Fruit fly (Drosophila melanogaster) whole organism, embryonic: ENCODE measurements around the gene fd96Cb.

Experiments used
- B-H2 ChIP-seq: fragments of 200-800 bp; sonication (Bioruptor generic); optimal IDR thresholded peaks from 2 replicates; lab custom pipeline; 2018; ENCODE audit warnings: missing biosample characterization, mild to moderate bottlenecking, missing genetic modification characterization
- BEAF-32 ChIP-seq: fragments of 200-800 bp; sonication (Bioruptor generic); optimal IDR thresholded peaks from 3 replicates; lab custom pipeline; 2017; ENCODE audit warnings: missing biosample characterization, missing genetic modification characterization, mild to moderate bottlenecking, moderate library complexity, missing genetic modification reagents
- CG13775 ChIP-seq: fragments of 200-800 bp; sonication (Bioruptor generic); optimal IDR thresholded peaks from 3 replicates; lab custom pipeline; 2017; ENCODE audit warnings: missing biosample characterization, mild to moderate bottlenecking, missing genetic modification characterization
- CG14860 ChIP-seq: fragments of 200-800 bp; sonication (Bioruptor generic); IDR thresholded peaks from 3 replicates; pipeline ENCODE4 v1.3.6; 2022; ENCODE audit warnings: missing biosample characterization, missing genetic modification characterization; ENCODE audit not compliant: partially characterized antibody
- CG15479 ChIP-seq: fragments of 200-800 bp; sonication (Bioruptor generic); optimal IDR thresholded peaks from 3 replicates; lab custom pipeline; 2019; ENCODE audit warnings: missing biosample characterization, mild to moderate bottlenecking, missing genetic modification characterization, moderate library complexity
- CG15514 ChIP-seq: fragments of 200-800 bp; sonication (Bioruptor generic); optimal IDR thresholded peaks from 3 replicates; lab custom pipeline; 2017; ENCODE audit warnings: missing biosample characterization, missing genetic modification characterization, mild to moderate bottlenecking, moderate library complexity, missing genetic modification reagents
- CG15696 ChIP-seq: fragments of 200-800 bp; sonication (Bioruptor generic); optimal IDR thresholded peaks from 2 replicates; lab custom pipeline; 2019; ENCODE audit warnings: missing biosample characterization, mild to moderate bottlenecking, missing genetic modification characterization, moderate library complexity
- CG17829 ChIP-seq: fragments of 200-800 bp; optimal IDR thresholded peaks from 2 replicates; lab custom pipeline; 2019; ENCODE audit warnings: missing biosample characterization, mild to moderate bottlenecking, missing genetic modification characterization, moderate library complexity
- CG2116 ChIP-seq: fragments of 200-800 bp; sonication (Bioruptor generic); optimal IDR thresholded peaks from 3 replicates; lab custom pipeline; 2018; ENCODE audit warnings: missing biosample characterization, mild to moderate bottlenecking, missing genetic modification characterization
- CG2120 ChIP-seq: fragments of 200-800 bp; sonication (Bioruptor generic); optimal IDR thresholded peaks from 3 replicates; lab custom pipeline; 2016; ENCODE audit warnings: missing biosample characterization, missing genetic modification characterization
- CG2129 ChIP-seq: fragments of 200-800 bp; sonication (Bioruptor generic); IDR thresholded peaks from 2 replicates; pipeline ENCODE4 v1.3.6; 2022; ENCODE audit warnings: missing biosample characterization, missing genetic modification characterization; ENCODE audit not compliant: partially characterized antibody
- CG34224 ChIP-seq: fragments of 200-800 bp; sonication (Bioruptor generic); IDR thresholded peaks from 3 replicates; pipeline ENCODE4 v1.3.6; 2022; ENCODE audit warnings: missing biosample characterization, missing genetic modification characterization; ENCODE audit not compliant: partially characterized antibody
- CG4328 ChIP-seq: fragments of 200-800 bp; sonication (Bioruptor generic); optimal IDR thresholded peaks from 3 replicates; lab custom pipeline; 2017; ENCODE audit warnings: missing biosample characterization, missing genetic modification reagents, missing genetic modification characterization
- CG4617 ChIP-seq: fragments of 200-800 bp; sonication (Bioruptor generic); optimal IDR thresholded peaks from 3 replicates; lab custom pipeline; 2016; ENCODE audit warnings: missing biosample characterization, missing genetic modification characterization, borderline replicate concordance
- CG7839 ChIP-seq: fragments of 200-800 bp; sonication (Bioruptor generic); optimal IDR thresholded peaks from 3 replicates; lab custom pipeline; 2018; ENCODE audit warnings: missing biosample characterization, mild to moderate bottlenecking, missing genetic modification characterization, moderate library complexity
- CG7928 ChIP-seq: fragments of 200-800 bp; sonication (Bioruptor generic); optimal IDR thresholded peaks from 2 replicates; lab custom pipeline; 2017; ENCODE audit warnings: missing biosample characterization, mild to moderate bottlenecking, missing genetic modification characterization
- CG8478 ChIP-seq: fragments of >200 bp; optimal IDR thresholded peaks from 2 replicates; lab custom pipeline; 2018
- CG8944 ChIP-seq: fragments of 200-800 bp; sonication (Bioruptor generic); optimal IDR thresholded peaks from 3 replicates; lab custom pipeline; 2016; ENCODE audit warnings: missing biosample characterization, missing genetic modification characterization
- D19A ChIP-seq: fragments of 200-800 bp; optimal IDR thresholded peaks from 3 replicates; lab custom pipeline; 2019; ENCODE audit warnings: missing biosample characterization, mild to moderate bottlenecking, missing genetic modification characterization, moderate library complexity
- Dbx ChIP-seq: fragments of 200-800 bp; sonication (Bioruptor generic); IDR thresholded peaks from 3 replicates; pipeline ENCODE4 v1.3.6; 2022; ENCODE audit warnings: missing biosample characterization, missing genetic modification characterization
- Doc3 ChIP-seq: fragments of 200-800 bp; sonication (Bioruptor generic); IDR thresholded peaks from 3 replicates; pipeline ENCODE4 v1.3.6; 2022; ENCODE audit warnings: missing biosample characterization, missing genetic modification characterization; ENCODE audit not compliant: partially characterized antibody
- Dp ChIP-seq: fragments of 200-800 bp; sonication (Bioruptor generic); optimal IDR thresholded peaks from 2 replicates; lab custom pipeline; 2018; ENCODE audit warnings: missing biosample characterization, mild to moderate bottlenecking, missing genetic modification characterization, moderate library complexity
- Hmr ChIP-seq: fragments of 200-800 bp; sonication (Bioruptor generic); optimal IDR thresholded peaks from 3 replicates; lab custom pipeline; 2017; ENCODE audit warnings: mild to moderate bottlenecking, missing biosample characterization, missing genetic modification reagents, missing genetic modification characterization
- Hsf ChIP-seq: fragments of 200-800 bp; sonication (Bioruptor generic); optimal IDR thresholded peaks from 3 replicates; lab custom pipeline; 2016; ENCODE audit warnings: missing biosample characterization, missing genetic modification characterization
- Mad ChIP-seq: fragments of 200-800 bp; sonication (Bioruptor generic); optimal IDR thresholded peaks from 2 replicates; lab custom pipeline; 2016; ENCODE audit warnings: missing biosample characterization, missing genetic modification characterization
- Med ChIP-seq: fragments of 200-800 bp; sonication (Bioruptor generic); peaks from one replicate; lab custom pipeline; 2016; ENCODE audit warnings: missing biosample characterization, missing genetic modification characterization, mild to moderate bottlenecking, inconsistent platforms, moderate library complexity
- Myb ChIP-seq: fragments of 200-800 bp; sonication (Bioruptor generic); optimal IDR thresholded peaks from 2 replicates; lab custom pipeline; 2016; ENCODE audit warnings: missing biosample characterization, missing genetic modification characterization
- NC2β ChIP-seq: fragments of 200-800 bp; sonication (Bioruptor generic); optimal IDR thresholded peaks from 2 replicates; lab custom pipeline; 2016; ENCODE audit warnings: missing biosample characterization, missing genetic modification characterization
- Nf-YC ChIP-seq: fragments of 200-800 bp; optimal IDR thresholded peaks from 3 replicates; lab custom pipeline; 2019; ENCODE audit warnings: missing biosample characterization, mild to moderate bottlenecking, missing genetic modification characterization, moderate library complexity
- Pdp1 ChIP-seq, 2 experiments: fragments of 200-800 bp; sonication (Bioruptor generic); optimal IDR thresholded peaks; 3 replicates each; lab custom pipeline; 2016; ENCODE audit warnings: missing biosample characterization in 2 of 2, missing genetic modification characterization in 2 of 2, mild to moderate bottlenecking in 1 of 2, moderate library complexity in 1 of 2
- Six4 ChIP-seq: fragments of 200-800 bp; sonication (Bioruptor generic); optimal IDR thresholded peaks from 2 replicates; lab custom pipeline; 2016; ENCODE audit warnings: missing biosample characterization, missing genetic modification characterization
- Sry-δ ChIP-seq: fragments of 200-800 bp; sonication (Bioruptor generic); optimal IDR thresholded peaks from 2 replicates; lab custom pipeline; 2016; ENCODE audit warnings: missing biosample characterization, missing genetic modification characterization
- bbx ChIP-seq: fragments of 200-800 bp; sonication (Bioruptor generic); IDR thresholded peaks from 2 replicates; pipeline ENCODE4 v1.3.6; 2022; ENCODE audit warnings: missing biosample characterization, missing genetic modification characterization; ENCODE audit not compliant: partially characterized antibody
- bigmax ChIP-seq: fragments of 200-800 bp; sonication (Bioruptor generic); optimal IDR thresholded peaks from 2 replicates; lab custom pipeline; 2018; ENCODE audit warnings: missing biosample characterization, mild to moderate bottlenecking, missing genetic modification characterization
- crp ChIP-seq, 2 experiments: fragments of 200-800 bp; sonication (Bioruptor generic); optimal IDR thresholded peaks; 2 replicates in 1 of 2; 3 replicates in 1 of 2; lab custom pipeline; 2017; ENCODE audit warnings: missing biosample characterization in 2 of 2, missing genetic modification characterization in 2 of 2, mild to moderate bottlenecking in 1 of 2, moderate library complexity in 1 of 2
- dpn ChIP-seq, 2 experiments: fragments of 200-800 bp; sonication (Bioruptor generic); optimal IDR thresholded peaks; 3 replicates each; lab custom pipeline; 2016; ENCODE audit warnings: missing biosample characterization in 2 of 2, missing genetic modification characterization in 2 of 2
- fru ChIP-seq: fragments of >200 bp; optimal IDR thresholded peaks from 2 replicates; lab custom pipeline; 2017
- hbn ChIP-seq: fragments of 200-800 bp; sonication (Bioruptor generic); IDR thresholded peaks from 2 replicates; pipeline ENCODE4 v1.3.6; 2022; ENCODE audit warnings: missing biosample characterization, missing genetic modification characterization; ENCODE audit not compliant: partially characterized antibody
- ind ChIP-seq: fragments of 200-800 bp; sonication (Bioruptor generic); optimal IDR thresholded peaks from 3 replicates; lab custom pipeline; 2016; ENCODE audit warnings: missing biosample characterization, missing genetic modification characterization
- kah ChIP-seq: fragments of 200-800 bp; sonication (Bioruptor generic); optimal IDR thresholded peaks from 2 replicates; lab custom pipeline; 2018; ENCODE audit warnings: missing biosample characterization, mild to moderate bottlenecking, missing genetic modification characterization
- nmo ChIP-seq: fragments of 200-800 bp; sonication (Bioruptor generic); optimal IDR thresholded peaks from 2 replicates; lab custom pipeline; 2018; ENCODE audit warnings: missing biosample characterization, mild to moderate bottlenecking, missing genetic modification characterization, moderate library complexity
- onecut ChIP-seq: fragments of 200-800 bp; sonication (Bioruptor generic); IDR thresholded peaks from 2 replicates; pipeline ENCODE4 v1.3.6; 2022; ENCODE audit warnings: missing biosample characterization, missing genetic modification characterization
- pfk ChIP-seq: fragments of 200-800 bp; sonication (Bioruptor generic); optimal IDR thresholded peaks from 2 replicates; lab custom pipeline; 2018; ENCODE audit warnings: missing biosample characterization, mild to moderate bottlenecking, missing genetic modification characterization, moderate library complexity
- row ChIP-seq: fragments of 200-800 bp; sonication (Bioruptor generic); IDR thresholded peaks from 3 replicates; pipeline ENCODE4 v1.3.6; 2022; ENCODE audit warnings: missing biosample characterization, missing genetic modification characterization
- sd ChIP-seq: fragments of 200-800 bp; sonication (Bioruptor generic); optimal IDR thresholded peaks from 3 replicates; lab custom pipeline; 2018; ENCODE audit warnings: missing biosample characterization, mild to moderate bottlenecking, missing genetic modification characterization, moderate library complexity
- stwl ChIP-seq: fragments of 200-800 bp; sonication (Bioruptor generic); optimal IDR thresholded peaks from 3 replicates; lab custom pipeline; 2018; ENCODE audit warnings: missing biosample characterization, mild to moderate bottlenecking, missing genetic modification characterization, moderate library complexity
- sug ChIP-seq: fragments of 200-800 bp; optimal IDR thresholded peaks from 2 replicates; lab custom pipeline; 2019; ENCODE audit warnings: missing biosample characterization, mild to moderate bottlenecking, missing genetic modification characterization, moderate library complexity
- twi ChIP-seq: fragments of 200-800 bp; optimal IDR thresholded peaks from 2 replicates; lab custom pipeline; 2019; ENCODE audit warnings: missing biosample characterization, mild to moderate bottlenecking, missing genetic modification characterization, moderate library complexity

fd96Cb gene

dm6 chr3R:25054451-25055188 lies 40.2 kb upstream of the fd96Cb start, which contains the start of gene CG31109 (continued):
- TF ChIP-seq CG2129 (GFP tag; lab: Robert Waterston, UW), result 0 out of 2 replicates have a peak, but pooled peaks have one; percentile 17
- no peak for TF ChIP-seq fru
- peak; percentile 35 for TF ChIP-seq nmo
- TF ChIP-seq ind (GFP tag; lab: Kevin White, UChicago), result peak; percentile 25
- TF ChIP-seq CG2116 (GFP tag; lab: Kevin White, UChicago), result peak; percentile 99
- peak; percentile 26 for TF ChIP-seq sd
- peak; percentile 31 for TF ChIP-seq CG17829 (tag; lab: Kevin White, UChicago)
- peak; percentile 46 for TF ChIP-seq CG15696 (tag; lab: Kevin White, UChicago)
- TF ChIP-seq CG14860 (GFP tag; lab: Robert Waterston, UW), result no peak
- TF ChIP-seq Six4 (GFP tag; lab: Kevin White, UChicago), result peak; percentile 30
- TF ChIP-seq Pdp1 (GFP tag; optimal IDR thresholded peaks at IDR 0.05; lab: Kevin White, UChicago), result peak in 1 of 2 experiments; percentile 26
- peak; percentile 77 for TF ChIP-seq stwl (tag; lab: Kevin White, UChicago)
- TF ChIP-seq Dbx (GFP tag; lab: Robert Waterston, UW), result 0 out of 3 replicates have a peak, but pooled peaks have one; percentile 42
- TF ChIP-seq hbn (GFP tag; lab: Robert Waterston, UW), result peak; percentile 39; the same call in 1 of the 2 replicates
- peak in 1 of 2 experiments; percentile 4 for TF ChIP-seq dpn (GFP tag; optimal IDR thresholded peaks at IDR 0.05; lab: Kevin White, UChicago)
- TF ChIP-seq kah (GFP tag; lab: Kevin White, UChicago), result no peak
- peak; percentile 94 for TF ChIP-seq pfk (GFP tag; lab: Kevin White, UChicago)
- peak; percentile 74 for TF ChIP-seq Med (GFP tag; lab: Kevin White, UChicago)
- peak; percentile 70 for TF ChIP-seq row (GFP tag; lab: Robert Waterston, UW)
- TF ChIP-seq CG13775 (GFP tag; lab: Kevin White, UChicago), result peak; percentile 17
- TF ChIP-seq CG34224, result peak; percentile 49
- TF ChIP-seq onecut (GFP tag; lab: Robert Waterston, UW), result peak; percentile 60
- TF ChIP-seq Sry-δ (GFP tag; lab: Kevin White, UChicago), result peak; percentile 69
- TF ChIP-seq bigmax (GFP tag; lab: Kevin White, UChicago), result peak; percentile 41
- 0 out of 3 replicates have a peak, but pooled peaks have one; percentile 34 for TF ChIP-seq Doc3 (GFP tag; lab: Robert Waterston, UW)
- peak; percentile 65 to 87 for TF ChIP-seq crp (GFP tag; optimal IDR thresholded peaks at IDR 0.05; lab: Kevin White, UChicago)
- peak; percentile 57 for TF ChIP-seq bbx (GFP tag; lab: Robert Waterston, UW)
- TF ChIP-seq Mad (GFP tag; lab: Kevin White, UChicago), result no peak
- no peak for TF ChIP-seq CG7839
- peak; percentile 34 for TF ChIP-seq NC2β (GFP tag; lab: Kevin White, UChicago)
- TF ChIP-seq CG4617 (GFP tag; lab: Kevin White, UChicago), result peak; percentile 60
- peak; percentile 2 for TF ChIP-seq Hsf (GFP tag; lab: Kevin White, UChicago)
- peak; percentile 11 for TF ChIP-seq CG4328 (GFP tag; lab: Kevin White, UChicago)
- TF ChIP-seq Nf-YC, result peak; percentile 51
- TF ChIP-seq CG2120 (GFP tag; lab: Kevin White, UChicago), result peak; percentile 64
- TF ChIP-seq BEAF-32 (GFP tag; lab: Kevin White, UChicago), result peak; percentile 71
- TF ChIP-seq D19A, result peak; percentile 1
- TF ChIP-seq CG7928 (GFP tag; lab: Kevin White, UChicago), result no peak
- TF ChIP-seq Hmr, result peak; percentile 19
- TF ChIP-seq Dp (GFP tag; lab: Kevin White, UChicago), result peak; percentile 73
- peak; percentile 86 for TF ChIP-seq Myb (GFP tag; lab: Kevin White, UChicago)
- peak; percentile 55 for TF ChIP-seq sug (tag; lab: Kevin White, UChicago)
- TF ChIP-seq twi, result peak; percentile 27
- TF ChIP-seq B-H2 (GFP tag; lab: Kevin White, UChicago), result peak; percentile 60
- TF ChIP-seq CG8944 (GFP tag; lab: Kevin White, UChicago), result peak; percentile 22
- peak; percentile 10 for TF ChIP-seq CG15479
- TF ChIP-seq CG15514 (GFP tag; lab: Kevin White, UChicago), result peak; percentile 62
- no peak for TF ChIP-seq CG8478 (lab: Kevin White, UChicago)
